Worm (Caenorhabditis elegans) whole organism, late embryonic: ENCODE measurements around the gene C02H6.3.

Source experiments
- C08G9.2 ChIP-seq: sonication (generic microtip); optimal IDR thresholded peaks from 2 replicates; lab custom pipeline; 2016; ENCODE audit warnings: mild to moderate bottlenecking, missing genetic modification characterization, moderate library complexity, missing compliant biosample characterization
- K09A11.1 ChIP-seq: sonication (generic microtip); optimal IDR thresholded peaks from 2 replicates; lab custom pipeline; 2017; ENCODE audit warnings: antibody characterized with exemption, mild to moderate bottlenecking, missing genetic modification characterization, missing compliant biosample characterization; ENCODE audit not compliant: insufficient read depth
- pat-9 ChIP-seq: fragments of 200-800 bp; sonication (Bioruptor generic); optimal IDR thresholded peaks from 2 replicates; lab custom pipeline; 2018; ENCODE audit warnings: mild to moderate bottlenecking, missing genetic modification characterization, moderate library complexity, missing compliant biosample characterization
- pqm-1 ChIP-seq: sonication (generic microtip); optimal IDR thresholded peaks from 2 replicates; lab custom pipeline; 2016; ENCODE audit warnings: missing genetic modification characterization, missing compliant biosample characterization

- TF ChIP-seq pqm-1 (tag; lab: Kevin White, UChicago) (no peak), C08G9.2 (tag; lab: Kevin White, UChicago) (no peak), K09A11.1 (tag; lab: Kevin White, UChicago) (no peak), pat-9 (tag; lab: Kevin White, UChicago) (no peak)
Observed at ce11 chrV:7435376-7436204, 47.9 kb upstream of the C02H6.3 start, which contains the start of the genes ddo-2 and F25E5.8.
